Worm (Caenorhabditis elegans) whole organism, midembryonic: Measurements from ENCODE around the gene usp-39.

ENCODE experiments used
- T22C8.4 ChIP-seq: fragments of 200-800 bp; sonication (Bioruptor generic); IDR thresholded peaks from 2 replicates; pipeline ENCODE4 v1.3.6; 2022; ENCODE audit warnings: missing genetic modification characterization, missing compliant biosample characterization
- cog-1 ChIP-seq: sonication (generic microtip); optimal IDR thresholded peaks from 2 replicates; lab custom pipeline; 2016; ENCODE audit warnings: missing genetic modification characterization, missing compliant biosample characterization
- flt-1 ChIP-seq: fragments of 200-800 bp; sonication (Bioruptor generic); IDR thresholded peaks from 2 replicates; pipeline ENCODE4 v1.3.6; 2022; ENCODE audit warnings: missing genetic modification characterization, missing compliant biosample characterization
- klf-2 ChIP-seq: fragments of 200-800 bp; sonication (Bioruptor generic); conservative IDR thresholded peaks from 2 replicates; pipeline ENCODE4 v1.3.6; 2022; ENCODE audit warnings: missing genetic modification reagents, missing genetic modification characterization, missing compliant biosample characterization
- ref-1 ChIP-seq: fragments of 200-800 bp; sonication (Bioruptor generic); conservative IDR thresholded peaks from 2 replicates; pipeline ENCODE4 v1.3.6; 2022; ENCODE audit warnings: missing genetic modification reagents, missing genetic modification characterization, missing compliant biosample characterization
- tab-1 ChIP-seq: fragments of 200-800 bp; sonication (Bioruptor generic); IDR thresholded peaks from 2 replicates; pipeline ENCODE4 v1.3.6; 2022; ENCODE audit warnings: missing genetic modification characterization, missing compliant biosample characterization
- ztf-23 ChIP-seq: fragments of 200-800 bp; sonication (Bioruptor generic); IDR thresholded peaks from 2 replicates; pipeline ENCODE4 v1.3.6; 2022; ENCODE audit warnings: missing genetic modification reagents, missing genetic modification characterization, missing compliant biosample characterization

- TF ChIP-seq flt-1 (GFP tag; lab: Robert Waterston, UW) (no peak), ztf-23 (GFP tag; lab: Robert Waterston, UW) (no peak), tab-1 (GFP tag; lab: Robert Waterston, UW) (no peak), ref-1 (GFP tag; lab: Robert Waterston, UW) (no peak), cog-1 (tag; lab: Kevin White, UChicago) (no peak), T22C8.4 (GFP tag; lab: Robert Waterston, UW) (no peak), klf-2 (no peak)
Observed at ce11 chrII:2526887-2527286, 38.2 kb upstream of the usp-39 start.
